Worm (Caenorhabditis elegans) whole organism, L4/young adult: Measurements from ENCODE around the gene bas-1.

Experiments
- W03F9.2 ChIP-seq: fragments of 150-350 bp; optimal IDR thresholded peaks from 2 replicates; lab custom pipeline; 2014; ENCODE audit warnings: missing biosample characterization, missing genetic modification characterization
- dao-5 ChIP-seq: sonication (generic microtip); optimal IDR thresholded peaks from 2 replicates; lab custom pipeline; 2016; ENCODE audit warnings: missing genotype, missing genetic modification characterization, moderate library complexity, missing compliant biosample characterization
- him-1 ChIP-seq: sonication (generic microtip); optimal IDR thresholded peaks from 2 replicates; lab custom pipeline; 2016; ENCODE audit warnings: missing genotype, missing genetic modification reagents, missing genetic modification characterization, missing compliant biosample characterization

ce11 chrIII:5601999-5602398 is 10.1 kb upstream of the bas-1 start:
- TF ChIP-seq W03F9.2 (tag; lab: Kevin White, UChicago) = peak; percentile 25
- TF ChIP-seq dao-5 (tag; lab: Kevin White, UChicago) = peak; percentile 67
- TF ChIP-seq him-1 = no peak
